Worm (Caenorhabditis elegans): Measurements from ENCODE around the gene C07H6.9.

- TF ChIP-seq tab-1 (GFP tag; IDR thresholded peaks at IDR 0.05) = no peak
- no peak for TF ChIP-seq ztf-29 (GFP tag; IDR thresholded peaks at IDR 0.05)
- TF ChIP-seq klf-2 (GFP tag; conservative IDR thresholded peaks at IDR 0.05) = no peak
- no peak for TF ChIP-seq T22C8.4 (GFP tag; IDR thresholded peaks at IDR 0.05)
- TF ChIP-seq ztf-23 (GFP tag; IDR thresholded peaks at IDR 0.05) = no peak
- no peak for TF ChIP-seq ref-1 (GFP tag; conservative IDR thresholded peaks at IDR 0.05)
- no peak for TF ChIP-seq flt-1 (GFP tag; IDR thresholded peaks at IDR 0.05)
Measured at ce11 chrIII:7518424-7518823, 19.2 kb upstream of the C07H6.9 start, which contains the start of gene clk-2.
